Worm (Caenorhabditis elegans): ENCODE results near the gene F48G7.7.

F48G7.7 gene

ce11 chrV:657678-658077 lies 31.5 kb upstream of the F48G7.7 start, which contains the start of gene srh-246:
TSS of gene srh-246 (minus strand) at chrV:657778.
- no peak for TF ChIP-seq drap-1 (GFP tag; optimal IDR thresholded peaks at IDR 0.05)
- no peak for TF ChIP-seq bed-3 (GFP tag; optimal IDR thresholded peaks at IDR 0.05)
- TF ChIP-seq flh-1 (GFP tag; optimal IDR thresholded peaks at IDR 0.05) = no peak
- no peak for TF ChIP-seq sptf-1 (tag; optimal IDR thresholded peaks at IDR 0.05)
- no peak for TF ChIP-seq unc-120 (tag; optimal IDR thresholded peaks at IDR 0.05; ENCODE audit: poor library complexity, severe bottlenecking)
- TF ChIP-seq nhr-76 (tag; optimal IDR thresholded peaks at IDR 0.05) = no peak
- TF ChIP-seq elt-1 (tag; optimal IDR thresholded peaks at IDR 0.05; ENCODE audit: borderline replicate concordance, insufficient read depth) = no peak
- TF ChIP-seq lsy-2 (tag; optimal IDR thresholded peaks at IDR 0.05) = no peak
- no peak for TF ChIP-seq ceh-43 (GFP tag; optimal IDR thresholded peaks at IDR 0.05)

DNA sequence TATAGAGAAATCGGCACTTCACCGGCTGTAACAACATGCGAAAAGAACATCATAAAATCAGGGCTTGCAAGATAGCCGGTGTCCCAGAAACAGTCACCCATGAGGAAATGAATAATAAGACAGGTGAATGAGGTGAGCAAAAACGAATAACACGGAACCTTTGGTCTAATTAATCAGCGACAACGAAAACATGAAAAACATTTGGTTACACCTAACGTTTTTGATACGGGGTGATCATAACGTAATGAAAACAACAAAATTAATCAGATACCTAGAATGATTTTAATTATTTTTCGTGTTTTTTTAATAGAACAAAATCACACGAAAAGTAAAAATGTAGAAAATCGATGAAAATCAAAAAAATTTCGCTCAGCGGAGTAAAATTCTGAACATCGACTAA lies 29.6 kb upstream of the F48G7.7 start, which contains the start of gene srh-245:
Gene srh-245, minus strand, starts transcription at position 101 of the 400 bp plus-strand sequence.
- TF ChIP-seq tbx-8 (GFP tag; optimal IDR thresholded peaks at IDR 0.05) (no peak), hlh-1 (tag; optimal IDR thresholded peaks at IDR 0.05) (no peak), M03D4.4 (tag; optimal IDR thresholded peaks at IDR 0.05) (no peak), ceh-39 (tag; optimal IDR thresholded peaks at IDR 0.05) (no peak), sptf-1 (tag; optimal IDR thresholded peaks at IDR 0.05) (no peak), cnd-1 (tag; optimal IDR thresholded peaks at IDR 0.05) (no peak)

- TF ChIP-seq lin-32 (GFP tag; optimal IDR thresholded peaks at IDR 0.05) = no peak
- TF ChIP-seq nhr-12 (tag; optimal IDR thresholded peaks at IDR 0.05) = no peak
- no peak for TF ChIP-seq cnd-1 (tag; optimal IDR thresholded peaks at IDR 0.05)
- TF ChIP-seq tbx-8 (GFP tag; optimal IDR thresholded peaks at IDR 0.05) = no peak
- no peak for TF ChIP-seq pha-4 (tag; optimal IDR thresholded peaks at IDR 0.05)
- no peak for TF ChIP-seq nhr-76 (tag; optimal IDR thresholded peaks at IDR 0.05)
- no peak for TF ChIP-seq nhr-2 (tag; optimal IDR thresholded peaks at IDR 0.05)
- no peak for TF ChIP-seq unc-39 (tag; optimal IDR thresholded peaks at IDR 0.05)
- TF ChIP-seq sptf-1 (tag; optimal IDR thresholded peaks at IDR 0.05) = no peak
- no peak for TF ChIP-seq ces-1 (GFP tag; optimal IDR thresholded peaks at IDR 0.05)
- TF ChIP-seq unc-62 (GFP tag; optimal IDR thresholded peaks at IDR 0.05) = no peak
- TF ChIP-seq nhr-28 (tag; optimal IDR thresholded peaks at IDR 0.05) = no peak
- TF ChIP-seq blmp-1 (tag; optimal IDR thresholded peaks at IDR 0.05) = no peak
- TF ChIP-seq elt-1 (tag; optimal IDR thresholded peaks at IDR 0.05; ENCODE audit: borderline replicate concordance, insufficient read depth) = no peak
- no peak for TF ChIP-seq snpc-4 (tag; optimal IDR thresholded peaks at IDR 0.05)
- no peak for TF ChIP-seq unc-120 (tag; optimal IDR thresholded peaks at IDR 0.05; ENCODE audit: poor library complexity, severe bottlenecking)
- TF ChIP-seq ceh-43 (GFP tag; optimal IDR thresholded peaks at IDR 0.05) = no peak
Measured at ce11 chrV:654402-654801, 28.2 kb upstream of the F48G7.7 start, which contains the start of gene srj-6. TSS of gene srj-6 (minus strand) at chrV:654502.

ce11 chrV:652940-653339 lies 26.7 kb upstream of the F48G7.7 start, which contains the start of gene srj-5:
TSS of gene srj-5 (minus strand) at chrV:653040.
- TF ChIP-seq blmp-1 (tag; optimal IDR thresholded peaks at IDR 0.05) = no peak
- no peak for TF ChIP-seq tbx-8 (GFP tag; optimal IDR thresholded peaks at IDR 0.05)
- TF ChIP-seq mep-1 (tag; optimal IDR thresholded peaks at IDR 0.05) = no peak

DNA sequence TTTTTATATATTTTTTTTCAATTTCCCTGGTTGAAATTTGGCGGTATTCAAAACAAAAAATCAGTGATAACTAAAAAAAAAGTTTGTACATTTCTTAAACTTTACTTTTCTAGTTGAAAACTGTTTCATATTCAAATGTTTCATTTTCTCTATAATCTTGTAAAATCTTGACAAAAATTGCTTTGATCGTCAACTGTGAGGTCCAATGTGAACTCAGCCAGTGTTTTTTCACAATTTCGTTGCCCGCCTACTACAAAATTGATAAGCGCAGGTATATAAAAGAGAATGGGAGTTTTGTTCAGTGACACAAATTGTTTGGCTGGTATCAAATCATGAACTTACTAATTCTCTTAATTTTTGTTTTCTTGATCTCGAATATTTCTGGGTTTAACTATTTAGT lies 20.7 kb upstream of the F48G7.7 start, which contains the start of gene ugt-42:
Gene ugt-42, plus strand, starts transcription at position 301 of the 400 bp plus-strand sequence.
- TF ChIP-seq hlh-1 (tag; optimal IDR thresholded peaks at IDR 0.05) (no peak), mab-5 (tag; optimal IDR thresholded peaks at IDR 0.05) (no peak), ceh-83 (GFP tag; optimal IDR thresholded peaks at IDR 0.05) (no peak), ces-1 (GFP tag; optimal IDR thresholded peaks at IDR 0.05) (no peak), lin-13 (tag; optimal IDR thresholded peaks at IDR 0.05) (no peak), lsy-2 (tag; optimal IDR thresholded peaks at IDR 0.05) (no peak), mep-1 (tag; optimal IDR thresholded peaks at IDR 0.05) (no peak), mls-2 (tag; optimal IDR thresholded peaks at IDR 0.05) (no peak), ztf-11 (tag; optimal IDR thresholded peaks at IDR 0.05) (no peak), sem-2 (GFP tag; optimal IDR thresholded peaks at IDR 0.05) (no peak), nhr-12 (tag; optimal IDR thresholded peaks at IDR 0.05) (no peak), drap-1 (GFP tag; optimal IDR thresholded peaks at IDR 0.05) (no peak), sptf-1 (tag; optimal IDR thresholded peaks at IDR 0.05) (no peak), ceh-43 (GFP tag; optimal IDR thresholded peaks at IDR 0.05) (no peak)

Measured in whole organism, mixed stage, embryonic.